Fruit fly (Drosophila melanogaster) whole organism: ENCODE results near the gene SCCRO.

Source experiments
- CG8478 ChIP-seq: fragments of >200 bp; optimal IDR thresholded peaks from 2 replicates; lab custom pipeline; 2018; ENCODE audit warnings: inconsistent platforms
- Dll ChIP-seq: fragments of >200 bp; optimal IDR thresholded peaks from 2 replicates; lab custom pipeline; 2017
- EcR ChIP-seq, 2 experiments: fragments of >200 bp; optimal IDR thresholded peaks; 2 replicates each; lab custom pipeline; 2017; ENCODE audit warnings: missing biosample characterization in 2 of 2, missing genetic modification characterization in 2 of 2, missing genetic modification reagents in 2 of 2
- pan ChIP-seq: fragments of >200 bp; optimal IDR thresholded peaks from 2 replicates; lab custom pipeline; 2017
- psq ChIP-seq: fragments of >200 bp; optimal IDR thresholded peaks from 2 replicates; lab custom pipeline; 2017
- usp ChIP-seq: fragments of >200 bp; optimal IDR thresholded peaks from 2 replicates; lab custom pipeline; 2017; ENCODE audit warnings: missing biosample characterization, missing genetic modification characterization, mixed read lengths

The SCCRO gene

dm6 chr3L:15576357-15576756 is 13.1 kb downstream of the SCCRO start, which contains the start of gene Ufsp2:
Gene Ufsp2 (plus strand): TSS chr3L:15576570.
- TF ChIP-seq psq (lab: Kevin White, UChicago): no peak
- TF ChIP-seq CG8478: no peak
- no peak for TF ChIP-seq usp (GFP tag; lab: Kevin White, UChicago)
- no peak for TF ChIP-seq Dll (lab: Kevin White, UChicago)
- no peak for TF ChIP-seq EcR (GFP tag; optimal IDR thresholded peaks at IDR 0.05; lab: Kevin White, UChicago)
- TF ChIP-seq pan (lab: Kevin White, UChicago): no peak

DNA sequence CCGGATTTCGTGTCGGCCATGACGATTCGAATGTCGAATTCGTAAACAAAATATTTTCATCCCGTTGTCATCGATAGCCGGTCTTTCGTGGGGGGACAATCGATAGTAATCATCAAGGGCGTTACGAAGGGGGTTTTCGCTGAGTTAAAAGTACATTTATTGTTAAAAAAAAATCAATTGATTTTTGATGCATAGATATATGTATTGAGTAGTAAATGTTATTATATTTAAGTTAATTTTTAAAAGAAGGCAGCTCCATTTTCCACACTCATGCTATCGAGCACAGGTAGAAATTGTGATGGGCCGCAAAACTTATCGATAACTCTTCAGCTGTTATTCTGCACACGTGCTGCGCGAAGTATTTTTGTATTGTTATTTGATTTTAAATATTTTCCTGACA is 17.3 kb downstream of the SCCRO start, which contains the start of the genes mrn and CG12301:
Gene mrn (minus strand): TSS at position 51 of the 400 bp plus-strand sequence.
Gene CG12301 (plus strand): TSS at position 314 of the 400 bp plus-strand sequence.
- no peak for TF ChIP-seq EcR (GFP tag; optimal IDR thresholded peaks at IDR 0.05; lab: Kevin White, UChicago)
- no peak for TF ChIP-seq pan (lab: Kevin White, UChicago)
- no peak for TF ChIP-seq Dll (lab: Kevin White, UChicago)
- TF ChIP-seq CG8478: no peak
- TF ChIP-seq psq (lab: Kevin White, UChicago): no peak
- TF ChIP-seq usp (GFP tag; lab: Kevin White, UChicago): no peak

DNA sequence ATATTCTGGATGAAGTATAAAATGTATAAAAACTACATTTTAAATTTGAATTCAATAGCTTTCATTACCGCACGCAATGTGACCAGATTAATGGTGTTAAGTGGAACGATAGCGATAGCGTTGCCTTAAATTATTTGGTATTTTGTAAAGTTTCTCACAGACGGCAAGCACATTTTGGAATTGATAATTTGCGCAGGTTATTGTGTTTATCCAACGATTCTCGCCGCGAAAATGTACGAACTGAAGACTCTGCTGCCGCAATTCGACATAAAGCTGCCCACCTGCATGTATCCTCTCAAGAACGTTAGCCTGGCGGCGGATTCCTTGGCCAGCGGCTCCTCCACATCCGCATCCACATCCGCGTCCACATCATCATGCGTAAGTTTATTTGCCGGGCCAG is 20.3 kb downstream of the SCCRO start, which contains the start of gene AIMP2:
Gene AIMP2 (plus strand): TSS at position 135 of the 400 bp plus-strand sequence.
- TF ChIP-seq pan (lab: Kevin White, UChicago) (no peak), EcR (GFP tag; optimal IDR thresholded peaks at IDR 0.05; lab: Kevin White, UChicago) (no peak), psq (lab: Kevin White, UChicago) (no peak), Dll (lab: Kevin White, UChicago) (no peak), usp (GFP tag; lab: Kevin White, UChicago) (no peak), CG8478 (no peak)

dm6 chr3L:15587445-15588381 is 24.5 kb downstream of the SCCRO start, which contains the start of gene CG7656:
Gene CG7656 (minus strand): TSS chr3L:15588175.
- TF ChIP-seq EcR (GFP tag; optimal IDR thresholded peaks at IDR 0.05; lab: Kevin White, UChicago): no peak
- no peak for TF ChIP-seq Dll (lab: Kevin White, UChicago)
- TF ChIP-seq CG8478: no peak
- no peak for TF ChIP-seq pan (lab: Kevin White, UChicago)
- no peak for TF ChIP-seq usp (GFP tag; lab: Kevin White, UChicago)
- TF ChIP-seq psq (lab: Kevin White, UChicago): no peak

- no peak for TF ChIP-seq psq (lab: Kevin White, UChicago)
- TF ChIP-seq usp (GFP tag; lab: Kevin White, UChicago): no peak
- no peak for TF ChIP-seq Dll (lab: Kevin White, UChicago)
- no peak for TF ChIP-seq pan (lab: Kevin White, UChicago)
- TF ChIP-seq EcR (GFP tag; optimal IDR thresholded peaks at IDR 0.05; lab: Kevin White, UChicago): no peak
- TF ChIP-seq CG8478: no peak
Observed at dm6 chr3L:15588514-15589138, 25.4 kb downstream of the SCCRO start, which contains the start of gene RhoGAP71E. Gene RhoGAP71E (plus strand): TSS chr3L:15588860.

- TF ChIP-seq usp (GFP tag; lab: Kevin White, UChicago) (no peak), EcR (GFP tag; optimal IDR thresholded peaks at IDR 0.05; lab: Kevin White, UChicago) (no peak), psq (lab: Kevin White, UChicago) (no peak), Dll (lab: Kevin White, UChicago) (no peak), CG8478 (no peak), pan (lab: Kevin White, UChicago) (no peak)
Observed at dm6 chr3L:15589746-15590145, 26.5 kb downstream of the SCCRO start.

dm6 chr3L:15590803-15591597 is 27.8 kb downstream of the SCCRO start:
- no peak for TF ChIP-seq pan (lab: Kevin White, UChicago)
- TF ChIP-seq psq (lab: Kevin White, UChicago): no peak
- no peak for TF ChIP-seq CG8478
- TF ChIP-seq Dll (lab: Kevin White, UChicago): no peak
- TF ChIP-seq EcR (GFP tag; optimal IDR thresholded peaks at IDR 0.05; lab: Kevin White, UChicago): no peak
- no peak for TF ChIP-seq usp (GFP tag; lab: Kevin White, UChicago)

- no peak for TF ChIP-seq psq (lab: Kevin White, UChicago)
- TF ChIP-seq pan (lab: Kevin White, UChicago): no peak
- TF ChIP-seq CG8478: no peak
- no peak for TF ChIP-seq EcR (GFP tag; optimal IDR thresholded peaks at IDR 0.05; lab: Kevin White, UChicago)
- TF ChIP-seq usp (GFP tag; lab: Kevin White, UChicago): no peak
- no peak for TF ChIP-seq Dll (lab: Kevin White, UChicago)
Observed at dm6 chr3L:15592536-15593260, 29.5 kb downstream of the SCCRO start.

dm6 chr3L:15593399-15593798 is 30.2 kb downstream of the SCCRO start:
- TF ChIP-seq usp (GFP tag; lab: Kevin White, UChicago) (no peak), EcR (GFP tag; optimal IDR thresholded peaks at IDR 0.05; lab: Kevin White, UChicago) (no peak), pan (lab: Kevin White, UChicago) (no peak), CG8478 (no peak), psq (lab: Kevin White, UChicago) (no peak)
